Worm (Caenorhabditis elegans) whole organism, L1 larva: ENCODE measurements around the gene F31E9.6.

Experiments
- ces-1 ChIP-seq: fragments of 150-350 bp; optimal IDR thresholded peaks from 2 replicates; lab custom pipeline; 2014; ENCODE audit warnings: missing biosample characterization, missing genetic modification reagents, missing genetic modification characterization
- fkh-10 ChIP-seq: sonication (generic microtip); optimal IDR thresholded peaks from 2 replicates; lab custom pipeline; 2017; ENCODE audit warnings: missing biosample characterization, missing genetic modification reagents, missing genetic modification characterization
- nhr-77 ChIP-seq: fragments of 150-350 bp; optimal IDR thresholded peaks from 2 replicates; lab custom pipeline; 2014; ENCODE audit warnings: missing biosample characterization, missing genetic modification characterization
- unc-62 ChIP-seq: fragments of 150-350 bp; optimal IDR thresholded peaks from 2 replicates; lab custom pipeline; 2014; ENCODE audit warnings: missing biosample characterization, missing genetic modification reagents, missing genetic modification characterization

- no peak for TF ChIP-seq nhr-77 (tag; lab: Kevin White, UChicago)
- TF ChIP-seq ces-1 (GFP tag; lab: Kevin White, UChicago) = no peak
- no peak for TF ChIP-seq unc-62 (GFP tag; lab: Kevin White, UChicago)
- TF ChIP-seq fkh-10 (GFP tag; lab: Kevin White, UChicago) = no peak
These were observed 13.6 kb downstream of the F31E9.6 start, which contains the start of gene K10G4.5 for ce11 chrV:17301375-17301774.
